Worm (Caenorhabditis elegans) whole organism, young adult: ENCODE measurements around the gene sra-39.

ENCODE experiments used
- ama-1 ChIP-seq, 3 experiments: fragments of 150-350 bp in 1 of 3; sonication (generic microtip) in 2 of 3; optimal IDR thresholded peaks; 2 replicates each; lab custom pipeline; 2014 to 2018; ENCODE audit warnings: missing biosample characterization in 2 of 3, missing genetic modification characterization in 2 of 3, missing genetic modification reagents in 2 of 3
- dpl-1 ChIP-seq: fragments of 150-350 bp; optimal IDR thresholded peaks from 2 replicates; lab custom pipeline; 2014; ENCODE audit warnings: missing biosample characterization, missing genetic modification reagents, missing genetic modification characterization
- fkh-3 ChIP-seq: sonication (generic microtip); optimal IDR thresholded peaks from 2 replicates; lab custom pipeline; 2016; ENCODE audit warnings: mild to moderate bottlenecking, missing genetic modification characterization, missing compliant biosample characterization
- lin-26 ChIP-seq: fragments of 200-800 bp; sonication (Bioruptor generic); IDR thresholded peaks from 2 replicates; pipeline ENCODE4 v1.3.6; 2022; ENCODE audit warnings: missing genetic modification reagents, missing genetic modification characterization, missing compliant biosample characterization
- lin-54 ChIP-seq: fragments of 200-800 bp; sonication (Bioruptor generic); optimal IDR thresholded peaks from 2 replicates; lab custom pipeline; 2018; ENCODE audit warnings: mild to moderate bottlenecking, missing genetic modification characterization, missing compliant biosample characterization
- unc-62 ChIP-seq: fragments of 150-350 bp; optimal IDR thresholded peaks from 2 replicates; lab custom pipeline; 2014; ENCODE audit warnings: missing biosample characterization, missing genetic modification reagents, missing genetic modification characterization

DNA sequence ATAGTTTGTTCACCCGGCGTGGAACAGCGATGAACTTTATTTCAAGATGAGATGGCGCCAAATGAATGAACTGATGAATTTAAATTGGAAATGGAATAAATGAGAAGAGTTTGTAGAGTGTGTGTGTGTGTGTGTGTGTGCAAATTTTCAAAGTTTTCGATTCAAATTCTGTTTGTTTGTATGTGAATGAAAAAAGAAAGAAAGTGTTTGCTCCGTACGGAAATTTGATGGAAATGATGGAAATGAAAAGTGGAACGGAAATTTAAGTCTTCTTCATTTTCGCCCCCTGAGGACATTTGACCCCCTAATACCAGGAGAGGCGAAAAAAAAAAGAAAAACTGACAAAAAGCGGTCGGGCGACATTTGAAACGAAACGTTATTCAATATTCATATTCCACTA is 25.1 kb downstream of the sra-39 start:
- TF ChIP-seq lin-54 (GFP tag; lab: Kevin White, UChicago) (no peak), lin-26 (GFP tag; lab: Robert Waterston, UW) (no peak), unc-62 (GFP tag; lab: Kevin White, UChicago) (no peak), ama-1 (optimal IDR thresholded peaks at IDR 0.05; lab: Kevin White, UChicago) (no peak), ama-1 (GFP tag; optimal IDR thresholded peaks at IDR 0.05; lab: Kevin White, UChicago) (no peak), fkh-3 (tag; lab: Kevin White, UChicago) (no peak), dpl-1 (GFP tag; lab: Kevin White, UChicago) (no peak)
